Worm (Caenorhabditis elegans): ENCODE results near the gene sri-26.

DNA sequence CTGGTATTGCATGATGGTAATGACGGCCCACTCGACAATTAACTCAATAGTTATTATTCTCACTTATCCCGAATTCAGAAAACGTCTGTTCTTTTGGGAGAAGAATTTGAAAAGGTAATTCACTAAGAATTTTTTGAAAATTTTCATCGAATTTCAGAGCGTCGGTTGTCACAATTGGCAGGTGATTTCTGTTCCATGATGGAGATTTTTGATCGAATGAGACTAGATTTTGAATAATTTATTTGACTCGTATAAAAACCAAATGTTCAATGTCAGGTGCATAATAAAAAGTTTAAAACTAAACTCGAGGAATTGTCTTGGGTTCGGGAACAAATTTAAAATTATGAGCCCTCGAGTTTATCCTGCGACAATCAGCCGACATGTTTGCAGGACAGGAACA, 1.4 kb downstream of the sri-26 start, which contains the start of gene sri-25:
- TF ChIP-seq nfya-1 (tag; optimal IDR thresholded peaks at IDR 0.05; ENCODE audit: insufficient read depth), result no peak
- no peak for TF ChIP-seq pqm-1 (tag; optimal IDR thresholded peaks at IDR 0.05)
- no peak for TF ChIP-seq ceh-28 (tag; optimal IDR thresholded peaks at IDR 0.05)
- no peak for TF ChIP-seq ceh-82 (tag; optimal IDR thresholded peaks at IDR 0.05)
- no peak for TF ChIP-seq hmg-11 (tag; optimal IDR thresholded peaks at IDR 0.05)
- TF ChIP-seq ama-1 (optimal IDR thresholded peaks at IDR 0.05), result no peak
- no peak for TF ChIP-seq skn-1 (tag; optimal IDR thresholded peaks at IDR 0.05)
- TF ChIP-seq nhr-77 (tag; optimal IDR thresholded peaks at IDR 0.05), result no peak
- TF ChIP-seq zag-1 (tag; optimal IDR thresholded peaks at IDR 0.05), result no peak
- TF ChIP-seq snpc-4 (tag; optimal IDR thresholded peaks at IDR 0.05), result no peak
- no peak for TF ChIP-seq elt-3 (tag; optimal IDR thresholded peaks at IDR 0.05)
- TF ChIP-seq unc-62 (GFP tag; optimal IDR thresholded peaks at IDR 0.05), result no peak

All from whole organism, L3 larva.